Fruit fly (Drosophila melanogaster): ENCODE measurements around the gene CG13113.

- TF ChIP-seq CTCF (optimal IDR thresholded peaks at IDR 0.05), result no peak
- no peak for TF ChIP-seq CG8478 (optimal IDR thresholded peaks at IDR 0.05)
These were observed 16.1 kb downstream of the CG13113 start for dm6 chr2L:9560045-9560587.

Data from S2 (cell line).